Worm (Caenorhabditis elegans): ENCODE results near the gene F54E7.6.

Gene F54E7.6

ce11 chrIII:5697266-5697665 lies 36.4 kb upstream of the F54E7.6 start, which contains the start of gene B0336.7:
TSS of gene B0336.7 (minus strand) at chrIII:5697366.
- TF ChIP-seq lin-13 (tag; optimal IDR thresholded peaks at IDR 0.05), result no peak
- no peak for TF ChIP-seq tbx-8 (GFP tag; optimal IDR thresholded peaks at IDR 0.05)
- TF ChIP-seq blmp-1 (tag; optimal IDR thresholded peaks at IDR 0.05), result no peak
- TF ChIP-seq zip-8 (tag; optimal IDR thresholded peaks at IDR 0.05), result no peak
- no peak for TF ChIP-seq ces-1 (GFP tag; optimal IDR thresholded peaks at IDR 0.05)
- TF ChIP-seq unc-62 (GFP tag; optimal IDR thresholded peaks at IDR 0.05), result no peak

ce11 chrIII:5693736-5694135 lies 32.9 kb upstream of the F54E7.6 start, which contains the start of gene B0336.13:
TSS of gene B0336.13 (plus strand) at chrIII:5694036.
- no peak for TF ChIP-seq drap-1 (GFP tag; optimal IDR thresholded peaks at IDR 0.05)
- no peak for TF ChIP-seq lin-13 (tag; optimal IDR thresholded peaks at IDR 0.05)
- TF ChIP-seq ceh-39 (tag; optimal IDR thresholded peaks at IDR 0.05), result no peak
- TF ChIP-seq nhr-28 (tag; optimal IDR thresholded peaks at IDR 0.05), result no peak
- no peak for TF ChIP-seq ztf-11 (tag; optimal IDR thresholded peaks at IDR 0.05)
- TF ChIP-seq mep-1 (tag; optimal IDR thresholded peaks at IDR 0.05), result no peak
- TF ChIP-seq mls-2 (tag; optimal IDR thresholded peaks at IDR 0.05), result no peak
- no peak for TF ChIP-seq unc-39 (tag; optimal IDR thresholded peaks at IDR 0.05)
- TF ChIP-seq sem-2 (GFP tag; optimal IDR thresholded peaks at IDR 0.05), result no peak
- TF ChIP-seq pha-4 (tag; optimal IDR thresholded peaks at IDR 0.05), result no peak
- TF ChIP-seq lsy-2 (tag; optimal IDR thresholded peaks at IDR 0.05), result no peak
- TF ChIP-seq elt-1 (tag; optimal IDR thresholded peaks at IDR 0.05; ENCODE audit: borderline replicate concordance, insufficient read depth), result no peak
- TF ChIP-seq tbx-8 (GFP tag; optimal IDR thresholded peaks at IDR 0.05), result no peak
- no peak for TF ChIP-seq mab-5 (tag; optimal IDR thresholded peaks at IDR 0.05)
- TF ChIP-seq flh-1 (GFP tag; optimal IDR thresholded peaks at IDR 0.05), result no peak
- TF ChIP-seq unc-120 (tag; optimal IDR thresholded peaks at IDR 0.05; ENCODE audit: poor library complexity, severe bottlenecking), result no peak

- TF ChIP-seq sptf-1 (tag; optimal IDR thresholded peaks at IDR 0.05) (peak; percentile 19), elt-1 (tag; optimal IDR thresholded peaks at IDR 0.05; ENCODE audit: borderline replicate concordance, insufficient read depth) (no peak), ces-1 (GFP tag; optimal IDR thresholded peaks at IDR 0.05) (peak; percentile 76), lsy-2 (tag; optimal IDR thresholded peaks at IDR 0.05) (peak; percentile 10), mep-1 (tag; optimal IDR thresholded peaks at IDR 0.05) (peak; percentile 31)
Measured at ce11 chrIII:5692690-5693089, 31.8 kb upstream of the F54E7.6 start, which contains the start of the genes abi-1 and arle-14. TSS of gene abi-1 (minus strand) at chrIII:5692740. TSS of gene arle-14 (plus strand) at chrIII:5692906.

ce11 chrIII:5691826-5692225 lies 30.9 kb upstream of the F54E7.6 start:
- TF ChIP-seq unc-39 (tag; optimal IDR thresholded peaks at IDR 0.05), result no peak
- TF ChIP-seq tbx-8 (GFP tag; optimal IDR thresholded peaks at IDR 0.05), result no peak
- TF ChIP-seq mep-1 (tag; optimal IDR thresholded peaks at IDR 0.05), result no peak
- no peak for TF ChIP-seq ces-1 (GFP tag; optimal IDR thresholded peaks at IDR 0.05)
- no peak for TF ChIP-seq drap-1 (GFP tag; optimal IDR thresholded peaks at IDR 0.05)
- TF ChIP-seq snpc-4 (tag; optimal IDR thresholded peaks at IDR 0.05), result no peak
- no peak for TF ChIP-seq unc-120 (tag; optimal IDR thresholded peaks at IDR 0.05; ENCODE audit: poor library complexity, severe bottlenecking)
- no peak for TF ChIP-seq mab-5 (tag; optimal IDR thresholded peaks at IDR 0.05)
- TF ChIP-seq cnd-1 (tag; optimal IDR thresholded peaks at IDR 0.05), result no peak
- TF ChIP-seq lsy-2 (tag; optimal IDR thresholded peaks at IDR 0.05), result no peak
- TF ChIP-seq mls-2 (tag; optimal IDR thresholded peaks at IDR 0.05), result no peak
- no peak for TF ChIP-seq ceh-83 (GFP tag; optimal IDR thresholded peaks at IDR 0.05)
- TF ChIP-seq blmp-1 (tag; optimal IDR thresholded peaks at IDR 0.05), result no peak

ce11 chrIII:5688246-5688645 lies 27.4 kb upstream of the F54E7.6 start:
- TF ChIP-seq ces-1 (GFP tag; optimal IDR thresholded peaks at IDR 0.05) (peak; percentile 27), lsy-2 (tag; optimal IDR thresholded peaks at IDR 0.05) (peak; percentile 33), pha-4 (tag; optimal IDR thresholded peaks at IDR 0.05) (peak; percentile 75), cnd-1 (tag; optimal IDR thresholded peaks at IDR 0.05) (no peak)

- no peak for TF ChIP-seq drap-1 (GFP tag; optimal IDR thresholded peaks at IDR 0.05)
- TF ChIP-seq ham-2 (GFP tag; optimal IDR thresholded peaks at IDR 0.05), result no peak
Measured at ce11 chrIII:5683998-5684397, 23.1 kb upstream of the F54E7.6 start, which contains the start of gene rcan-1. TSS of gene rcan-1 (minus strand) at chrIII:5684098.

- no peak for TF ChIP-seq nhr-2 (tag; optimal IDR thresholded peaks at IDR 0.05)
- no peak for TF ChIP-seq flh-1 (GFP tag; optimal IDR thresholded peaks at IDR 0.05)
- TF ChIP-seq mab-5 (tag; optimal IDR thresholded peaks at IDR 0.05), result no peak
Measured at ce11 chrIII:5680141-5680540, 19.3 kb upstream of the F54E7.6 start, which contains the start of gene pst-2. TSS of gene pst-2 (plus strand) at chrIII:5680433.
